Worm (Caenorhabditis elegans) whole organism, early embryonic: Measurements from ENCODE around the gene C13A2.7.

Experiments
- B0310.2 ChIP-seq: sonication (generic microtip); optimal IDR thresholded peaks from 2 replicates; lab custom pipeline; 2016; ENCODE audit warnings: mild to moderate bottlenecking, missing genetic modification characterization, missing compliant biosample characterization
- aly-1 ChIP-seq: sonication (generic microtip); optimal IDR thresholded peaks from 2 replicates; lab custom pipeline; 2016; ENCODE audit warnings: missing genetic modification characterization, missing compliant biosample characterization
- ama-1 ChIP-seq: fragments of 150-350 bp; optimal IDR thresholded peaks from 2 replicates; lab custom pipeline; 2014
- ceh-13 ChIP-seq: fragments of 200-800 bp; sonication (Bioruptor generic); optimal IDR thresholded peaks from 2 replicates; lab custom pipeline; 2018; ENCODE audit warnings: mild to moderate bottlenecking, missing genetic modification characterization, missing compliant biosample characterization
- flt-1 ChIP-seq: fragments of 200-800 bp; sonication (Bioruptor generic); IDR thresholded peaks from 2 replicates; pipeline ENCODE4 v1.3.6; 2022; ENCODE audit warnings: missing genetic modification characterization, missing compliant biosample characterization
- hmbx-1 ChIP-seq: sonication (generic microtip); optimal IDR thresholded peaks from 2 replicates; lab custom pipeline; 2016; ENCODE audit warnings: mild to moderate bottlenecking, missing genetic modification characterization, missing compliant biosample characterization
- hmg-4 ChIP-seq: fragments of 200-800 bp; sonication (Bioruptor generic); optimal IDR thresholded peaks from 2 replicates; lab custom pipeline; 2018; ENCODE audit warnings: mild to moderate bottlenecking, missing genetic modification characterization, missing compliant biosample characterization
- hnd-1 ChIP-seq: sonication (generic microtip); optimal IDR thresholded peaks from 2 replicates; lab custom pipeline; 2016; ENCODE audit warnings: missing genetic modification characterization, missing compliant biosample characterization
- scrt-1 ChIP-seq: fragments of 200-800 bp; sonication (Bioruptor generic); IDR thresholded peaks from 2 replicates; pipeline ENCODE4 v1.3.6; 2022; ENCODE audit warnings: missing genetic modification characterization, missing compliant biosample characterization
- sea-1 ChIP-seq: fragments of 200-800 bp; sonication (Bioruptor generic); conservative IDR thresholded peaks from 2 replicates; pipeline ENCODE4 v1.3.6; 2022; ENCODE audit warnings: missing genetic modification characterization, missing compliant biosample characterization
- tbx-11 ChIP-seq: fragments of 200-800 bp; sonication (Bioruptor generic); IDR thresholded peaks from 2 replicates; pipeline ENCODE4 v1.3.6; 2022; ENCODE audit warnings: missing genetic modification characterization, missing compliant biosample characterization
- tbx-37 ChIP-seq: fragments of 200-800 bp; sonication (Bioruptor generic); conservative IDR thresholded peaks from 2 replicates; pipeline ENCODE4 v1.3.6; 2022; ENCODE audit warnings: missing genetic modification reagents, missing genetic modification characterization, missing compliant biosample characterization

- TF ChIP-seq hmbx-1 (no peak), tbx-11 (GFP tag; lab: Robert Waterston, UW) (no peak), ama-1 (lab: Kevin White, UChicago) (no peak), hnd-1 (tag; lab: Kevin White, UChicago) (no peak), sea-1 (GFP tag; lab: Robert Waterston, UW) (no peak), hmg-4 (GFP tag; lab: Kevin White, UChicago) (no peak), flt-1 (no peak), ceh-13 (GFP tag; lab: Kevin White, UChicago) (no peak), B0310.2 (tag; lab: Kevin White, UChicago) (no peak), aly-1 (tag; lab: Kevin White, UChicago) (no peak), tbx-37 (no peak), scrt-1 (GFP tag; lab: Robert Waterston, UW) (no peak)
Measured at ce11 chrV:7218988-7219387, 47.1 kb upstream of the C13A2.7 start, which contains the start of gene C13F10.5.
